Worm (Caenorhabditis elegans) whole organism, young adult: ENCODE results near the gene F27E5.3.

Source experiments
- D2030.7 ChIP-seq: fragments of 200-800 bp; sonication (Bioruptor generic); IDR thresholded peaks from 2 replicates; pipeline ENCODE4 v1.3.6; 2022; ENCODE audit warnings: missing genetic modification reagents, missing genetic modification characterization, missing compliant biosample characterization
- F52B5.7 ChIP-seq: sonication (generic microtip); optimal IDR thresholded peaks from 2 replicates; lab custom pipeline; 2016; ENCODE audit warnings: mild to moderate bottlenecking, missing genetic modification characterization, missing compliant biosample characterization
- ama-1 ChIP-seq, 3 experiments: fragments of 150-350 bp in 1 of 3; sonication (generic microtip) in 2 of 3; optimal IDR thresholded peaks; 2 replicates each; lab custom pipeline; 2014 to 2018; ENCODE audit warnings: missing biosample characterization in 2 of 3, missing genetic modification characterization in 2 of 3, missing genetic modification reagents in 2 of 3
- zim-3 ChIP-seq: sonication (generic microtip); optimal IDR thresholded peaks from 2 replicates; lab custom pipeline; 2017; ENCODE audit warnings: mild to moderate bottlenecking, missing genetic modification characterization, moderate library complexity, missing compliant biosample characterization

- TF ChIP-seq zim-3 (tag; lab: Kevin White, UChicago) (no peak), ama-1 (optimal IDR thresholded peaks at IDR 0.05; lab: Kevin White, UChicago) (no peak), ama-1 (GFP tag; optimal IDR thresholded peaks at IDR 0.05; lab: Kevin White, UChicago) (no peak), F52B5.7 (tag; lab: Kevin White, UChicago) (no peak), D2030.7 (GFP tag; lab: Robert Waterston, UW) (no peak)
These were observed 20.1 kb upstream of the F27E5.3 start for ce11 chrII:10164137-10164536.
